Worm (Caenorhabditis elegans) whole organism, L3 larva: ENCODE results near the gene puf-5.
A peak's percentile ranks its signal among the peaks of the same experiment; 100 is the strongest.

Source experiments
- ZK546.5 ChIP-seq: sonication (generic microtip); optimal IDR thresholded peaks from 2 replicates; lab custom pipeline; 2017; ENCODE audit warnings: missing biosample characterization, missing genetic modification characterization
- ama-1 ChIP-seq: fragments of 150-350 bp; optimal IDR thresholded peaks from 2 replicates; lab custom pipeline; 2018
- ceh-16 ChIP-seq: sonication (generic microtip); optimal IDR thresholded peaks from 2 replicates; lab custom pipeline; 2017; ENCODE audit warnings: missing biosample characterization, missing genetic modification characterization
- ceh-28 ChIP-seq: fragments of 150-350 bp; optimal IDR thresholded peaks from 2 replicates; lab custom pipeline; 2014; ENCODE audit warnings: missing biosample characterization, missing genetic modification reagents, missing genetic modification characterization
- ceh-82 ChIP-seq: fragments of 150-350 bp; optimal IDR thresholded peaks from 2 replicates; lab custom pipeline; 2014; ENCODE audit warnings: missing biosample characterization, missing genetic modification characterization
- ceh-9 ChIP-seq: sonication (generic microtip); optimal IDR thresholded peaks from 2 replicates; lab custom pipeline; 2018; ENCODE audit warnings: missing biosample characterization, missing genetic modification characterization
- egl-27 ChIP-seq: sonication (generic microtip); optimal IDR thresholded peaks from 4 replicates; lab custom pipeline; 2017; ENCODE audit warnings: missing biosample characterization, missing genetic modification reagents, missing genetic modification characterization
- elt-1 ChIP-seq: fragments of 150-350 bp; optimal IDR thresholded peaks from 2 replicates; lab custom pipeline; 2014; ENCODE audit warnings: missing biosample characterization, missing genetic modification characterization
- elt-2 ChIP-seq: sonication (generic microtip); optimal IDR thresholded peaks from 2 replicates; lab custom pipeline; 2016; ENCODE audit warnings: missing genetic modification reagents, mild to moderate bottlenecking, missing genetic modification characterization, missing compliant biosample characterization
- elt-3 ChIP-seq, 3 experiments: fragments of 150-350 bp in 1 of 3; sonication (generic microtip) in 2 of 3; optimal IDR thresholded peaks; 2 replicates in 2 of 3; 4 replicates in 1 of 3; lab custom pipeline; 2014 to 2017; ENCODE audit warnings: missing biosample characterization in 3 of 3, missing genetic modification characterization in 3 of 3
- eor-1 ChIP-seq, 2 experiments: fragments of 150-350 bp; optimal IDR thresholded peaks; 2 replicates each; lab custom pipeline; 2014 to 2018; ENCODE audit warnings: missing biosample characterization in 2 of 2, missing genetic modification characterization in 2 of 2
- fkh-10 ChIP-seq: sonication (generic microtip); optimal IDR thresholded peaks from 2 replicates; lab custom pipeline; 2017; ENCODE audit warnings: missing biosample characterization, missing genetic modification reagents, missing genetic modification characterization
- fkh-2 ChIP-seq: fragments of 150-350 bp; optimal IDR thresholded peaks from 2 replicates; lab custom pipeline; 2014; ENCODE audit warnings: missing biosample characterization, missing genetic modification reagents, missing genetic modification characterization
- fos-1 ChIP-seq: fragments of 150-350 bp; optimal IDR thresholded peaks from 2 replicates; lab custom pipeline; 2014; ENCODE audit warnings: missing biosample characterization, missing genetic modification characterization
- hmg-11 ChIP-seq: sonication (generic microtip); optimal IDR thresholded peaks from 2 replicates; lab custom pipeline; 2016; ENCODE audit warnings: missing genetic modification characterization, missing compliant biosample characterization
- jun-1 ChIP-seq: fragments of 150-350 bp; optimal IDR thresholded peaks from 2 replicates; lab custom pipeline; 2014; ENCODE audit warnings: missing biosample characterization, missing genetic modification reagents, missing genetic modification characterization
- lin-39 ChIP-seq: fragments of 150-350 bp; optimal IDR thresholded peaks from 2 replicates; lab custom pipeline; 2018; ENCODE audit warnings: missing biosample characterization, missing genetic modification reagents, missing genetic modification characterization
- mdl-1 ChIP-seq: fragments of 150-350 bp; optimal IDR thresholded peaks from 2 replicates; lab custom pipeline; 2014; ENCODE audit warnings: missing biosample characterization, missing genetic modification characterization
- mml-1 ChIP-seq: fragments of 150-350 bp; sonication (generic microtip); optimal IDR thresholded peaks from 3 replicates; lab custom pipeline; 2014; ENCODE audit warnings: missing biosample characterization, missing genetic modification characterization
- nhr-11 ChIP-seq: fragments of 150-350 bp; optimal IDR thresholded peaks from 2 replicates; lab custom pipeline; 2014; ENCODE audit warnings: missing biosample characterization, missing genetic modification characterization
- nhr-12 ChIP-seq: fragments of 150-350 bp; optimal IDR thresholded peaks from 2 replicates; lab custom pipeline; 2014; ENCODE audit warnings: missing biosample characterization, missing genetic modification characterization
- nhr-23 ChIP-seq: fragments of 150-350 bp; optimal IDR thresholded peaks from 2 replicates; lab custom pipeline; 2014; ENCODE audit warnings: missing biosample characterization, missing genetic modification reagents, missing genetic modification characterization
- nhr-25 ChIP-seq: sonication (generic microtip); optimal IDR thresholded peaks from 2 replicates; lab custom pipeline; 2017; ENCODE audit warnings: missing biosample characterization, missing genetic modification characterization
- nhr-28 ChIP-seq: fragments of 150-350 bp; optimal IDR thresholded peaks from 2 replicates; lab custom pipeline; 2014; ENCODE audit warnings: missing biosample characterization, missing genetic modification characterization
- nhr-43 ChIP-seq: sonication (generic microtip); optimal IDR thresholded peaks from 2 replicates; lab custom pipeline; 2016; ENCODE audit warnings: mild to moderate bottlenecking, missing genetic modification characterization, missing compliant biosample characterization; ENCODE audit not compliant: poor library complexity, severe bottlenecking
- nhr-76 ChIP-seq: fragments of 150-350 bp; sonication (generic microtip); optimal IDR thresholded peaks from 5 replicates; lab custom pipeline; 2014; ENCODE audit warnings: missing biosample characterization, missing genetic modification characterization
- nhr-77 ChIP-seq: fragments of 150-350 bp; optimal IDR thresholded peaks from 2 replicates; lab custom pipeline; 2014; ENCODE audit warnings: missing biosample characterization, missing genetic modification characterization
- pha-4 ChIP-seq: fragments of 150-350 bp; optimal IDR thresholded peaks from 2 replicates; lab custom pipeline; 2014; ENCODE audit warnings: missing biosample characterization, missing genetic modification reagents, missing genetic modification characterization
- pqm-1 ChIP-seq: fragments of 150-350 bp; optimal IDR thresholded peaks from 2 replicates; lab custom pipeline; 2017; ENCODE audit warnings: missing biosample characterization, missing genetic modification characterization, inconsistent platforms
- sea-2 ChIP-seq: fragments of 150-350 bp; sonication (generic microtip); optimal IDR thresholded peaks from 4 replicates; lab custom pipeline; 2014; ENCODE audit warnings: missing biosample characterization, missing genetic modification reagents, missing genetic modification characterization
- skn-1 ChIP-seq: fragments of 150-350 bp; optimal IDR thresholded peaks from 2 replicates; lab custom pipeline; 2014; ENCODE audit warnings: missing biosample characterization, missing genetic modification characterization
- snpc-4 ChIP-seq: fragments of 150-350 bp; optimal IDR thresholded peaks from 2 replicates; lab custom pipeline; 2014; ENCODE audit warnings: missing biosample characterization, missing genetic modification characterization
- tbx-2 ChIP-seq: sonication (generic microtip); optimal IDR thresholded peaks from 2 replicates; lab custom pipeline; 2016; ENCODE audit warnings: mild to moderate bottlenecking, missing genetic modification characterization, missing compliant biosample characterization
- unc-39 ChIP-seq: sonication (generic microtip); optimal IDR thresholded peaks from 4 replicates; lab custom pipeline; 2017; ENCODE audit warnings: missing biosample characterization, missing genetic modification characterization
- unc-62 ChIP-seq: fragments of 150-350 bp; sonication (generic microtip); optimal IDR thresholded peaks from 4 replicates; lab custom pipeline; 2014; ENCODE audit warnings: missing biosample characterization, missing genetic modification reagents, missing genetic modification characterization
- zag-1 ChIP-seq: fragments of 150-350 bp; optimal IDR thresholded peaks from 2 replicates; lab custom pipeline; 2014; ENCODE audit warnings: missing biosample characterization, missing genetic modification characterization
- ztf-11 ChIP-seq: fragments of 150-350 bp; optimal IDR thresholded peaks from 2 replicates; lab custom pipeline; 2014; ENCODE audit warnings: missing biosample characterization, missing genetic modification characterization
- ztf-4 ChIP-seq: fragments of 150-350 bp; optimal IDR thresholded peaks from 2 replicates; lab custom pipeline; 2014; ENCODE audit warnings: missing biosample characterization, missing genetic modification characterization

The puf-5 gene

DNA sequence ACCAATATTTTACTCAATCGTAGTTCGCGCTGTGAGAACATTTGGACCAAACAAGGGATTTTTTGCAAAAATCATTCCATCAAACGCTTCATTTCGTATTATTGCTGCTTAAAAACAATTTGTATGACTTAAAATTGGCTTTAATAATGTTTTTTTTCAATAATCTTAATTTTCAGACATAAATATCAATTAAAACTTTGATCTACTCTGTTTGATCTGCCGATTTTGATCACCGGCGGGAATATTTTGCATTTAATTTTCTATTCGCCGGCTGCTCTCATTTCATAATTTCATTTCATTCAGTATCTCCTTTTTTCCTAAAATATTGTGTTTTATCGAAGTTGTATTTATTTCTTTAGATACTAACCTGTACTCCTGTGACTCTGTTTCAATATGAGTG lies at the start of gene puf-5:
Gene puf-5 (plus strand): TSS at position 358 of the 400 bp plus-strand sequence.
- TF ChIP-seq unc-62 (GFP tag; lab: Kevin White, UChicago) = no peak
- no peak for TF ChIP-seq ceh-9 (tag; lab: Kevin White, UChicago)
- no peak for TF ChIP-seq unc-39 (tag; lab: Kevin White, UChicago)
- TF ChIP-seq pqm-1 (tag; lab: Kevin White, UChicago) = no peak
- TF ChIP-seq eor-1 (tag; optimal IDR thresholded peaks at IDR 0.05; lab: Kevin White, UChicago) = no peak
- TF ChIP-seq nhr-77 (tag; lab: Kevin White, UChicago) = no peak
- no peak for TF ChIP-seq mml-1 (tag; lab: Kevin White, UChicago)
- no peak for TF ChIP-seq ZK546.5 (tag; lab: Kevin White, UChicago)
- TF ChIP-seq sea-2 (GFP tag; lab: Kevin White, UChicago) = no peak
- TF ChIP-seq hmg-11 = no peak
- TF ChIP-seq ztf-11 (tag; lab: Kevin White, UChicago) = no peak
- TF ChIP-seq zag-1 = no peak
- no peak for TF ChIP-seq ama-1 (lab: Kevin White, UChicago)
- no peak for TF ChIP-seq ztf-4 (tag; lab: Kevin White, UChicago)
- no peak for TF ChIP-seq fkh-10
- TF ChIP-seq nhr-43 = no peak
- no peak for TF ChIP-seq nhr-76 (tag; lab: Kevin White, UChicago)
- no peak for TF ChIP-seq ceh-28 (tag; lab: Kevin White, UChicago)

DNA sequence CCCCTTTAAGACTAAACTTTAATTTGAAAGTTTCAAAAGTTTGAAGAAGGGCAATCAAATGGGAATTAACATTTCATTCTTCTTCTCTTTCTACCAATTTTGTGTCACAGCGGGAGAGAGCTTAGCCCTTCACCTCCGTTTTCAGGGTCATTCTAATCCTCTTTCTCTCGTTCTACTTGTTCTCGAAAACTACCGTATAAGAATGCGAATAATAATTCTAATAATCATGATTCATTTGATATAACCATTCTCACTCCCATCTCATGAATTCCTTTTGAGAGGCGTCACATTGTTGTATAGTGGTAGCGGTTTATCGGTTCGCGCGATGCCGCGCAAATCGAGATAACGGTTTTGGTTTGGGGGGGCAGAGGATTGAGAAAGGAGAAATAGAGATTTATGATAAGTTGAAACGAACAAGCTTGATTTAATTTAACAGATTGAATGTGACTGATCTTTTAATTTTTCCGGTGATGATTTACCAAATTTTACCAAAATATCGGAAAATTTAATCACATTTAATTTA lies 46.1 kb upstream of the puf-5 start:
- TF ChIP-seq ztf-11 (tag; lab: Kevin White, UChicago) (no peak), nhr-25 (tag; lab: Kevin White, UChicago) (peak; percentile 50), fkh-2 (tag; lab: Kevin White, UChicago) (no peak), ztf-4 (tag; lab: Kevin White, UChicago) (no peak), mdl-1 (no peak), fkh-10 (no peak), nhr-43 (no peak), nhr-23 (tag; lab: Kevin White, UChicago) (peak; percentile 11)
- TF ChIP-seq, all 47 proteins: peak for 2

DNA sequence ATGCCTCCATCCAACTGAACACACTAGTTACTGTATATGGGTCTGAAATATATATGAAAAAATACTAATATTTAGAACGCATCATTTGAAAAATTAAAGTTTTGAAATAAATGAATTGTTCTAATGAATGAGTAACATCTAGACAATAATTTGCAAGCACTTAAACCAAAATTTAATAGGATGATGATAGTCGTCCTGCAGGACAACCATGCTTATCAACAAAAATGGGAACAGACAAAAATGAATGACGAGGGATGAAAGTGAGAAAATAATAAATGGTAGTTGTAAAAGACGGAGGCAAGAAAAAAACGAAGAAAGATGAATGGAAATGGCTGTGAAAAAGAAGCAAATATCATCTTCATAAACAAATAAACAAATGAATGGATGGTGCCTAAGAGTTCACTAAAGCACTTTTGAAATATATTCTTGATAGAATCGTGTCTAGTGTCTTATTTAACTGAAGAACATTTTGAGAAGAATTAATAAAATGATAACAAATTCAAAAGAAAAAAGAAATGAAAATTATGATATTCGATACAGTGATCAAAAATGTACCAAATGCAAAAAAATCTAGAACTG lies 44.1 kb upstream of the puf-5 start, which contains the start of gene gldi-7:
Gene gldi-7 (minus strand): TSS at position 42 of the 579 bp plus-strand sequence.
- no peak for TF ChIP-seq ceh-9 (tag; lab: Kevin White, UChicago)
- TF ChIP-seq pqm-1 (tag; lab: Kevin White, UChicago) = peak; percentile 15
- TF ChIP-seq, all 47 proteins: peak for 1

DNA sequence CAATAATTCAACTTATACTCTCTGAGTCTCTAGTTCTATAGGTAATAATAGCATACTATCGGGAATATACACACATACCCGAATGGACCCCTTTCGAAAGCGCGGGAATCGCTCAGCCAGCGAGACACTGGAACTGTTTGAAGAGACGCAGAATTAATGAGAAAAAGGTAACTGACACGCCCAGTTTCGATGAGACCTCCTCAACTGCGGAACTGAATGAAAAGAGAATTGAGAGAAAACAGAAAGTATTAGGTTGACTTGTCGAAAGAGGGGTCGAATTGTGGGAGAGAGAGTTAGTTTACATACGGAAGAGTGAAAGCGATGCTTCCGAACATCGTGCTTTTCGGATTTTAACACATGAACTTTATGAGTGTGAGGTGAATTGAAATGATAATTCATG lies 43.3 kb upstream of the puf-5 start:
- TF ChIP-seq nhr-25 (tag; lab: Kevin White, UChicago) (peak; percentile 49), egl-27 (tag; lab: Kevin White, UChicago) (no peak), nhr-23 (tag; lab: Kevin White, UChicago) (peak; percentile 39), pha-4 (tag; lab: Kevin White, UChicago) (peak; percentile 20)

DNA sequence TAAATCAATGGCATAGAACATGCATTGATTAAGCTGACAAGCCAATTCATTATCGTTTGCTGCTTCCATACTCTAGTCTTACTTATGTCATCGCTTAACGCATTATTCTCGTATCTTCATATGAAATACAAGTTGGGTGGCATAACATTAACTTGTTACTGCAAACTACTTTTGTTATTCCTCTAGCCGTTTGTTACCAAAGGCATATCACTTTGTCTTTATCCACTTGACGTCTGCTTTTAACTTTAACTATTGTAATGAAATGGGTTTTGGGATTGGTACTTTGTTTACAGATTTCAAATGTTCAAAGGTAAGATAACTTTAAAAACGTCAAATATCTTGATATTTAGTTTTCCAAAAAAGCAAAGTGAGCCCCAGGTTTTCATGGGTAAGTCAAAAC lies 39.3 kb upstream of the puf-5 start, which contains the start of gene W01C9.2:
Gene W01C9.2 (plus strand): TSS at position 301 of the 400 bp plus-strand sequence.
- no peak for TF ChIP-seq ceh-16
- no peak for TF ChIP-seq egl-27 (tag; lab: Kevin White, UChicago)
- no peak for TF ChIP-seq fos-1 (tag; lab: Kevin White, UChicago)
- no peak for TF ChIP-seq nhr-43
- TF ChIP-seq ZK546.5 (tag; lab: Kevin White, UChicago) = no peak
- TF ChIP-seq skn-1 = no peak
- no peak for TF ChIP-seq lin-39
- TF ChIP-seq fkh-2 (tag; lab: Kevin White, UChicago) = no peak
- no peak for TF ChIP-seq tbx-2 (tag; lab: Kevin White, UChicago)
- TF ChIP-seq nhr-77 (tag; lab: Kevin White, UChicago) = no peak
- no peak for TF ChIP-seq ztf-4 (tag; lab: Kevin White, UChicago)
- no peak for TF ChIP-seq nhr-12 (tag; lab: Kevin White, UChicago)
- TF ChIP-seq nhr-11 (tag; lab: Kevin White, UChicago) = no peak

DNA sequence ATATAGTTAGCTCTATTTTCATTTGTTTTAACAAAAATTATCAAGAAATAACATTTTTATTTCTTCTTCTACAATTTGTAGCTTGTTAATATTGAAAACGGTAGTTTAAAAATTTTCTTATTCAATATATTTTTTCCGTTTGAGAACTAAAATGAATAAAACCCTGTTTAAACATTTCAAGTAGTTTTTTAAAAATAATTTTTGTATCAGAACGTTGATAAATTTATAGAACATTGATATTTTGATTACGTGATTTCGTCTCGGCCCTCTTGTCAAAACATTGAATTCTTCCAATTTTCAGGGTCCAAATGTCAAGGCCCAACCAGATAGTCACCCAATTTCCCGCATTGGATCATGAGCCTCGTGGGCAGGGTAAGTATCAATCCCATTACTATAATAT lies 34.9 kb upstream of the puf-5 start, which contains the start of gene pqn-73:
Gene pqn-73 (plus strand): TSS at position 301 of the 400 bp plus-strand sequence.
- no peak for TF ChIP-seq snpc-4 (tag; lab: Kevin White, UChicago)
- TF ChIP-seq nhr-28 (tag; lab: Kevin White, UChicago) = no peak
- TF ChIP-seq elt-1 = no peak
- TF ChIP-seq ceh-28 (tag; lab: Kevin White, UChicago) = no peak
- TF ChIP-seq elt-2 = no peak
- TF ChIP-seq ama-1 (lab: Kevin White, UChicago) = no peak
- TF ChIP-seq nhr-25 (tag; lab: Kevin White, UChicago) = no peak
- no peak for TF ChIP-seq nhr-77 (tag; lab: Kevin White, UChicago)
- no peak for TF ChIP-seq elt-3 (tag; optimal IDR thresholded peaks at IDR 0.05; lab: Kevin White, UChicago)
- TF ChIP-seq fkh-10 = no peak
- TF ChIP-seq zag-1 = no peak
- TF ChIP-seq nhr-12 (tag; lab: Kevin White, UChicago) = no peak
- TF ChIP-seq jun-1 (tag; lab: Kevin White, UChicago) = no peak
- TF ChIP-seq mml-1 (tag; lab: Kevin White, UChicago) = no peak
- TF ChIP-seq eor-1 (tag; optimal IDR thresholded peaks at IDR 0.05; lab: Kevin White, UChicago) = no peak
- no peak for TF ChIP-seq ceh-82 (tag; lab: Kevin White, UChicago)
- TF ChIP-seq tbx-2 (tag; lab: Kevin White, UChicago) = no peak
- no peak for TF ChIP-seq skn-1
- TF ChIP-seq nhr-76 (tag; lab: Kevin White, UChicago) = no peak
